Fruit fly (Drosophila melanogaster) whole organism, adult: Measurements from ENCODE around the gene CG8112.

ENCODE experiments used
- CG11617 ChIP-seq: fragments of 200-800 bp; sonication (Bioruptor generic); optimal IDR thresholded peaks from 2 replicates; lab custom pipeline; 2017; ENCODE audit warnings: mild to moderate bottlenecking, missing biosample characterization, missing genetic modification reagents, missing genetic modification characterization
- CG12768 ChIP-seq: fragments of 200-800 bp; sonication (Bioruptor generic); optimal IDR thresholded peaks from 2 replicates; lab custom pipeline; 2017; ENCODE audit warnings: missing biosample characterization, missing genetic modification characterization, mild to moderate bottlenecking, moderate library complexity, missing genetic modification reagents
- CG14711 ChIP-seq: fragments of 200-800 bp; sonication (Bioruptor generic); optimal IDR thresholded peaks from 2 replicates; lab custom pipeline; 2018; ENCODE audit warnings: missing biosample characterization, mild to moderate bottlenecking, missing genetic modification characterization, moderate library complexity
- CG1620 ChIP-seq: fragments of 200-800 bp; sonication (Bioruptor generic); optimal IDR thresholded peaks from 2 replicates; lab custom pipeline; 2016; ENCODE audit warnings: missing biosample characterization, missing genetic modification characterization
- CG33017 ChIP-seq: fragments of 200-800 bp; sonication (Bioruptor generic); optimal IDR thresholded peaks from 2 replicates; lab custom pipeline; 2018; ENCODE audit warnings: missing biosample characterization, mild to moderate bottlenecking, missing genetic modification characterization, moderate library complexity
- CG5204 ChIP-seq: fragments of 200-800 bp; sonication (Bioruptor generic); optimal IDR thresholded peaks from 2 replicates; lab custom pipeline; 2016; ENCODE audit warnings: missing biosample characterization, missing genetic modification characterization
- CG7045 ChIP-seq: fragments of 200-800 bp; sonication (Bioruptor generic); optimal IDR thresholded peaks from 2 replicates; lab custom pipeline; 2017; ENCODE audit warnings: missing biosample characterization, mild to moderate bottlenecking, missing genetic modification characterization
- CG7101 ChIP-seq: fragments of 200-800 bp; sonication (Bioruptor generic); optimal IDR thresholded peaks from 2 replicates; lab custom pipeline; 2018; ENCODE audit warnings: missing biosample characterization, mild to moderate bottlenecking, missing genetic modification characterization, moderate library complexity
- Clk ChIP-seq: fragments of 200-800 bp; sonication (Bioruptor generic); optimal IDR thresholded peaks from 2 replicates; lab custom pipeline; 2017; ENCODE audit warnings: missing biosample characterization, missing genetic modification characterization
- Crg-1 ChIP-seq: fragments of 200-800 bp; sonication (Bioruptor generic); optimal IDR thresholded peaks from 2 replicates; lab custom pipeline; 2016; ENCODE audit warnings: missing biosample characterization, missing genetic modification characterization
- Hr96 ChIP-seq: fragments of 200-800 bp; sonication (Bioruptor generic); optimal IDR thresholded peaks from 2 replicates; lab custom pipeline; 2016; ENCODE audit warnings: missing biosample characterization, missing genetic modification characterization
- Mnt ChIP-seq: fragments of 200-800 bp; sonication (Bioruptor generic); optimal IDR thresholded peaks from 2 replicates; lab custom pipeline; 2016; ENCODE audit warnings: missing biosample characterization, mild to moderate bottlenecking, missing genetic modification characterization
- bab1 ChIP-seq: fragments of 200-800 bp; sonication (Bioruptor generic); optimal IDR thresholded peaks from 3 replicates; lab custom pipeline; 2019; ENCODE audit warnings: missing biosample characterization, mild to moderate bottlenecking, missing genetic modification characterization, moderate library complexity
- cic ChIP-seq: fragments of 200-800 bp; sonication (Bioruptor generic); optimal IDR thresholded peaks from 2 replicates; lab custom pipeline; 2017; ENCODE audit warnings: missing biosample characterization, mild to moderate bottlenecking, missing genetic modification characterization, moderate library complexity
- cnc ChIP-seq, 2 experiments: fragments of >200 bp; optimal IDR thresholded peaks; 2 replicates each; lab custom pipeline; 2017
- kay ChIP-seq: fragments of 200-800 bp; sonication (Bioruptor generic); peaks from one replicate; lab custom pipeline; 2016; ENCODE audit warnings: missing biosample characterization, missing genetic modification characterization, borderline replicate concordance
- ovo ChIP-seq: fragments of 200-800 bp; sonication (Bioruptor generic); optimal IDR thresholded peaks from 2 replicates; lab custom pipeline; 2016; ENCODE audit warnings: missing biosample characterization, missing genetic modification characterization
- pad ChIP-seq: fragments of 200-800 bp; sonication (Bioruptor generic); optimal IDR thresholded peaks from 3 replicates; lab custom pipeline; 2017; ENCODE audit warnings: missing biosample characterization, missing genetic modification characterization, mild to moderate bottlenecking, moderate library complexity, missing genetic modification reagents
- tj ChIP-seq: fragments of 200-800 bp; sonication (Bioruptor generic); optimal IDR thresholded peaks from 3 replicates; lab custom pipeline; 2017; ENCODE audit warnings: missing biosample characterization, mild to moderate bottlenecking, missing genetic modification characterization, moderate library complexity
- toe ChIP-seq: fragments of 200-800 bp; sonication (Bioruptor generic); optimal IDR thresholded peaks from 2 replicates; lab custom pipeline; 2016; ENCODE audit warnings: missing biosample characterization, missing genetic modification characterization

CG8112 gene

DNA sequence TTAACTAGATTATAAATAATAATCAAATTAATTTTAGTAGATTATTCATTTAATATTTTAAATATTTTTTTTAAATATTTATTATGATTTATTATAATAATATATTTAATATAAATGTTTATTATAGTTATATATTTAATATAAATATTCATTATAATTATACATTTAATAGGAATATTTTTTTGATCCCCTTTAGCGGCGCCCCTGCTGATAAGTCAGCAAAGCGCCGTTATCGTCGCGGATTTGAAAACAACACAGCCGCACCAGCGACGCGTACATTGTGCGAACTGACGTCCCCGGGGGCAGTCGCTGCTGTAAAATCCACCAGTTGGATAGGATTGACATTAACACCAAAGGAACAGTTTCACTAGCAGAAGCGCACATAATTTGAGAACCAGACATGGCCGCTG is at the start of gene CG8112:
CG8112 (plus strand) TSS at position 212 of the 410 bp plus-strand sequence.
- peak; percentile 56 for TF ChIP-seq pad (GFP tag; lab: Kevin White, UChicago)
- TF ChIP-seq CG7045: peak; percentile 58
- TF ChIP-seq tj (GFP tag; lab: Kevin White, UChicago): peak; percentile 83
- TF ChIP-seq cnc (optimal IDR thresholded peaks at IDR 0.05; lab: Kevin White, UChicago): no peak
- peak; percentile 16 for TF ChIP-seq bab1 (GFP tag; lab: Kevin White, UChicago)
- TF ChIP-seq kay: peak; percentile 76
- TF ChIP-seq CG14711 (tag; lab: Kevin White, UChicago): peak; percentile 73
- TF ChIP-seq CG5204: no peak
- peak; percentile 73 for TF ChIP-seq ovo (GFP tag; lab: Kevin White, UChicago)
- no peak for TF ChIP-seq CG1620 (GFP tag; lab: Kevin White, UChicago)
- peak; percentile 69 for TF ChIP-seq CG33017 (tag; lab: Kevin White, UChicago)
- TF ChIP-seq CG11617 (GFP tag; lab: Kevin White, UChicago): peak; percentile 87
- peak; percentile 45 for TF ChIP-seq CG12768 (GFP tag; lab: Kevin White, UChicago)
- TF ChIP-seq Mnt (GFP tag; lab: Kevin White, UChicago): no peak
- TF ChIP-seq Hr96 (GFP tag; lab: Kevin White, UChicago): no peak
- TF ChIP-seq cic: no peak
- no peak for TF ChIP-seq Crg-1 (GFP tag; lab: Kevin White, UChicago)
- no peak for TF ChIP-seq Clk (GFP tag; lab: Kevin White, UChicago)
- TF ChIP-seq CG7101 (tag; lab: Kevin White, UChicago): peak; percentile 78
- TF ChIP-seq toe (GFP tag; lab: Kevin White, UChicago): no peak

DNA sequence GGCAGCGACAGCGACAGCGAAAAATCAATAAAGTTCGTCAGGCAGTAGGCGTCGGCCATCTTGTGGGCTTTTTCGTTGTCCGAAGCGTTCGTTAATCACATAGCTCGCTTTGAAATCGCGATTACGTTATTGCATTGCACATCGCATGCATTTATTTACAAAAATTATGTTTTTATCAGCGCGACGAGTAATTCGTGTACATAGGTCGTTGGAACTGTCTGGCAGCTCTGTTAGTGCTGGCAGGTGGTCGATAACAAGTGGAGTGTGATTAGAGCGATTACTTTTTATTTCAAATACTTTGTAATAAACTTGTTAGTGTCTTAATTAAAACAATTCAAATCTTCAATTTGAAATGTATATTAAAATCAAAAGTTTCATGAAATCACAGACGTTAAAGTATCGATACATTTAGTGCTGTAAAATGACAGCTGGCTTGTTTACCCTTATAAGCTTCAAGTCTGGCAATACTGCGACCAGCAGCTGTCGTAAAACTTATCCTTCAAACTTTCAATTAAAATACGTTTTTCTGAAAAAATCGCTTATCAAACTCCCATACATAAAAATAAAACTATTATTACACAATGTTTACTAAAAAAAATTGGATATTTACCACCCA is 49.0 kb upstream of the CG8112 start, which contains the start of gene CG8032:
CG8032 (plus strand) TSS at position 448 of the 616 bp plus-strand sequence.
- peak; percentile 53 for TF ChIP-seq CG14711 (tag; lab: Kevin White, UChicago)
- TF ChIP-seq CG5204: no peak
- peak; percentile 67 for TF ChIP-seq CG11617 (GFP tag; lab: Kevin White, UChicago)
- peak; percentile 65 for TF ChIP-seq CG7101 (tag; lab: Kevin White, UChicago)
- peak; percentile 25 for TF ChIP-seq tj (GFP tag; lab: Kevin White, UChicago)
- TF ChIP-seq kay: peak; percentile 96
- TF ChIP-seq CG7045: peak; percentile 47
- TF ChIP-seq Crg-1 (GFP tag; lab: Kevin White, UChicago): peak; percentile 59
- no peak for TF ChIP-seq CG33017 (tag; lab: Kevin White, UChicago)
- TF ChIP-seq Mnt (GFP tag; lab: Kevin White, UChicago): peak; percentile 58
- peak; percentile 69 for TF ChIP-seq CG1620 (GFP tag; lab: Kevin White, UChicago)
- peak; percentile 70 for TF ChIP-seq Hr96 (GFP tag; lab: Kevin White, UChicago)
- TF ChIP-seq cnc (optimal IDR thresholded peaks at IDR 0.05; lab: Kevin White, UChicago): no peak
- peak; percentile 45 for TF ChIP-seq cic
- TF ChIP-seq ovo (GFP tag; lab: Kevin White, UChicago): peak; percentile 48
- peak; percentile 63 for TF ChIP-seq toe (GFP tag; lab: Kevin White, UChicago)
- peak; percentile 25 for TF ChIP-seq CG12768 (GFP tag; lab: Kevin White, UChicago)
- no peak for TF ChIP-seq Clk (GFP tag; lab: Kevin White, UChicago)
- peak; percentile 44 for TF ChIP-seq pad (GFP tag; lab: Kevin White, UChicago)
- peak; percentile 12 for TF ChIP-seq bab1 (GFP tag; lab: Kevin White, UChicago)

DNA sequence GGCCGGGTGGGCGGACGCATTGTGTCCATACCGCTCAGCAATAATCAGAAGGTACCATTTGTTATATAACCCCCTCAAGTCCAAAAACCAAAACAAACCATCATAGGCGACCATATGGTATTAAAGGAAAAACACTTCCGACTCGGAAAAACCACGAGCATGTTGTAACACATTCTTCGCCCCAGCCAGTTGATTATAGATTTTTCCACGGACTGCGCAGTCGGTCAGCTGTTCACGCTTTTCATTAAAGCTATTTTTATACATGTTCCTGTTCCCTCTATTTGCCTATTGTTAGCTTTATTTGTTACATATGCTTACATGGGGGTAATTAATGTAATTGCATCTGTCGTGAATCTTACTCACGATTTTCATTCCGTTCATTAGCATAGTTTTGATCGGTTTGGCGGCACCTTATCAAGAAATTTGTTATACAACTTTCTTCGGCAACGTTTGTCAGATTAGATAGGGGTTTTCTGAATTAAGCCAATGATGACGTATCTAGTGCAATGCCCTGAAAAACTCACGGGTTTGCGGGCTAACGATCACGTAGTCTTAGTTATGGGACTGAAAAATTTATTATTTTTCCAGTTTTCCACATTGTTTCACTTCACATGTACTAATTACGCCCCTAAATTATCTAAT is 47.9 kb upstream of the CG8112 start:
- no peak for TF ChIP-seq bab1 (GFP tag; lab: Kevin White, UChicago)
- TF ChIP-seq CG12768 (GFP tag; lab: Kevin White, UChicago): no peak
- no peak for TF ChIP-seq CG1620 (GFP tag; lab: Kevin White, UChicago)
- no peak for TF ChIP-seq CG14711 (tag; lab: Kevin White, UChicago)
- no peak for TF ChIP-seq CG11617 (GFP tag; lab: Kevin White, UChicago)
- TF ChIP-seq toe (GFP tag; lab: Kevin White, UChicago): no peak
- no peak for TF ChIP-seq CG7101 (tag; lab: Kevin White, UChicago)
- no peak for TF ChIP-seq cic
- TF ChIP-seq tj (GFP tag; lab: Kevin White, UChicago): no peak
- no peak for TF ChIP-seq CG5204

DNA sequence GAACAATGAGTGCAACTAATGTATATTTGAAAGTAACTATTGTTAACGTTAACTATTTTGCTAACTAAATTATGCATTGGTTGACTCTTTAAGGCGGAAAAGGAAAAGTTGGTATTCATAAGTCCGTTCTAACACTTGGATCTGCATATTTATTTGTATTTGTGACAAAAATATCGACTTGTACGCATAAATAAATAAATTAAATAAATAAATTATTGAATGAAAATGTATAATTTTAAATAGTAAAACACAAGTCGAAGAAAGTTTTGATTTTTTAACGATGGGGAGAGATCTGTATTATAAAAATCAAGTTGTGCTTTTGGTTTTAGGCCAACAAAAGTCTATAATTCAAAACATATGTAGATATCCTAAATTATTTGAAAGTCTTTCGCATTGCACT is 45.2 kb upstream of the CG8112 start, which contains the start of gene CG8036:
CG8036 (plus strand) TSS at position 301 of the 400 bp plus-strand sequence.
- TF ChIP-seq pad (GFP tag; lab: Kevin White, UChicago): no peak
- TF ChIP-seq CG1620 (GFP tag; lab: Kevin White, UChicago): no peak
- no peak for TF ChIP-seq kay
- TF ChIP-seq Mnt (GFP tag; lab: Kevin White, UChicago): no peak
- TF ChIP-seq ovo (GFP tag; lab: Kevin White, UChicago): no peak
- TF ChIP-seq CG7101 (tag; lab: Kevin White, UChicago): no peak
- TF ChIP-seq CG7045: no peak
- no peak for TF ChIP-seq CG11617 (GFP tag; lab: Kevin White, UChicago)
- TF ChIP-seq bab1 (GFP tag; lab: Kevin White, UChicago): no peak
- TF ChIP-seq Crg-1 (GFP tag; lab: Kevin White, UChicago): no peak
- TF ChIP-seq Hr96 (GFP tag; lab: Kevin White, UChicago): no peak
- TF ChIP-seq toe (GFP tag; lab: Kevin White, UChicago): no peak
- TF ChIP-seq CG5204: no peak
